Worm (Caenorhabditis elegans) whole organism, midembryonic: ENCODE measurements around the gene R05D3.8.
"Not testable (repeated sequence)": the region's sequence is repeated elsewhere in the genome, so short reads cannot be mapped to it uniquely, and the experiment has no call there.

ENCODE experiments used
- T22C8.4 ChIP-seq: fragments of 200-800 bp; sonication (Bioruptor generic); IDR thresholded peaks from 2 replicates; pipeline ENCODE4 v1.3.6; 2022; ENCODE audit warnings: missing genetic modification characterization, missing compliant biosample characterization
- cog-1 ChIP-seq: sonication (generic microtip); optimal IDR thresholded peaks from 2 replicates; lab custom pipeline; 2016; ENCODE audit warnings: missing genetic modification characterization, missing compliant biosample characterization
- flt-1 ChIP-seq: fragments of 200-800 bp; sonication (Bioruptor generic); IDR thresholded peaks from 2 replicates; pipeline ENCODE4 v1.3.6; 2022; ENCODE audit warnings: missing genetic modification characterization, missing compliant biosample characterization
- klf-2 ChIP-seq: fragments of 200-800 bp; sonication (Bioruptor generic); conservative IDR thresholded peaks from 2 replicates; pipeline ENCODE4 v1.3.6; 2022; ENCODE audit warnings: missing genetic modification reagents, missing genetic modification characterization, missing compliant biosample characterization
- med-1 ChIP-seq: sonication (generic microtip); optimal IDR thresholded peaks from 2 replicates; lab custom pipeline; 2017; ENCODE audit warnings: missing genetic modification characterization, mild to moderate bottlenecking, missing compliant biosample characterization, antibody characterized with exemption, missing genetic modification reagents; ENCODE audit not compliant: insufficient read depth
- ref-1 ChIP-seq: fragments of 200-800 bp; sonication (Bioruptor generic); conservative IDR thresholded peaks from 2 replicates; pipeline ENCODE4 v1.3.6; 2022; ENCODE audit warnings: missing genetic modification reagents, missing genetic modification characterization, missing compliant biosample characterization
- tab-1 ChIP-seq: fragments of 200-800 bp; sonication (Bioruptor generic); IDR thresholded peaks from 2 replicates; pipeline ENCODE4 v1.3.6; 2022; ENCODE audit warnings: missing genetic modification characterization, missing compliant biosample characterization
- ztf-23 ChIP-seq: fragments of 200-800 bp; sonication (Bioruptor generic); IDR thresholded peaks from 2 replicates; pipeline ENCODE4 v1.3.6; 2022; ENCODE audit warnings: missing genetic modification reagents, missing genetic modification characterization, missing compliant biosample characterization
- ztf-29 ChIP-seq: fragments of 200-800 bp; sonication (Bioruptor generic); IDR thresholded peaks from 2 replicates; pipeline ENCODE4 v1.3.6; 2022; ENCODE audit warnings: missing genetic modification reagents, missing genetic modification characterization, missing compliant biosample characterization

Gene R05D3.8

DNA sequence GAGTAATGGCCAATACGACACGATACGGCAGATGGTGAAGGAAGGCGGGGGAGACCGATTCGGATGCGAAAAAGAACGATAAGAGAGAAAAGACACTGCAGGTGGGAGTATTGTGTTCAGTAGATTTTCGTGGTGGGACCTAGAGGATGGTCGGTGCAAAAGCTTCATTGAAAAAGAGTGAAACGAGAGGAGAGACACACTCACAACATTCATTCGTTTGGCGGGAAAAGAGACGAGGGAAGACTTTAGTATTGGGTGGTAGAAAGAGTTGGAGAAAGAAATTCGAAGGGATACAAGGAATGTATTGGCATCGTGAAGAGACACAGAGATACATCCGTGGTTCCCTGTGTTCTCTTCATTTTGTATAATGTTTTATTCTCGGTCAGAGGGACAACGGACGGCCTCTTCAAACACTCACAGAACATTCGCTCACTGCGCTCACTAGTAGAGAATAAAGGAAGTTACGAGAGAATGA, 1.7 kb downstream of the R05D3.8 start:
- TF ChIP-seq ztf-29 (GFP tag; lab: Robert Waterston, UW) (peak; percentile 27; the same call in 1 of the 2 replicates), flt-1 (GFP tag; lab: Robert Waterston, UW) (peak; percentile 68), cog-1 (peak; percentile 67), ztf-23 (no peak)

- TF ChIP-seq klf-2 (no peak), tab-1 (GFP tag; lab: Robert Waterston, UW) (no peak), ref-1 (no peak), ztf-23 (no peak), flt-1 (GFP tag; lab: Robert Waterston, UW) (no peak), med-1 (GFP tag; lab: Kevin White, UChicago) (no peak), T22C8.4 (GFP tag; lab: Robert Waterston, UW) (no peak), cog-1 (no peak), ztf-29 (GFP tag; lab: Robert Waterston, UW) (no peak)
These were observed 2.7 kb downstream of the R05D3.8 start for ce11 chrIII:8355462-8355815.

ce11 chrIII:8354644-8355461, 3.3 kb downstream of the R05D3.8 start, which contains the start of gene unc-116:
TSS of gene unc-116 (minus strand) at chrIII:8355174.
- TF ChIP-seq med-1 (GFP tag; lab: Kevin White, UChicago): no peak
- no peak for TF ChIP-seq cog-1
- TF ChIP-seq ztf-23: no peak
- TF ChIP-seq T22C8.4 (GFP tag; lab: Robert Waterston, UW): no peak
- no peak for TF ChIP-seq flt-1 (GFP tag; lab: Robert Waterston, UW)
- TF ChIP-seq ztf-29 (GFP tag; lab: Robert Waterston, UW): no peak
- no peak for TF ChIP-seq tab-1 (GFP tag; lab: Robert Waterston, UW)
- TF ChIP-seq ref-1: no peak
- no peak for TF ChIP-seq klf-2

DNA sequence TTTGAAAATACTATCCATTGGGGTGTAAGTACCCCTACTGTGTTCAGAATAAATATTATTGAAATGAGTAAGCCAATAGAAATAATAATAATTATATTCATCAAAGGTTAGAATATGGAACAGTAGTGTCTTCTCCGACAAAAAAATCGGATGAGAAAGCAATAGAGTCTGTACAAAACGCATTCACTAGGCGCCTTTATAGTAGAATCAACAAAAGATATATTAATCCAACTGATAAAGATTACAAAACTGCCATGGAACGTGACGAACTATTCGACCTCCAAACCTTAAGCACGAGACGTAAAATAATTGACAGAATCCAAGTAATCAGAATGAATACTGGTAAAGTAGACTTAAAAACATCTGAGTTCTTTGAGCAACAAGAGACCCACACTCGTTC, 10.3 kb downstream of the R05D3.8 start, which contains the start of gene clc-29:
TSS of gene clc-29 (minus strand) at position 101 of the 400 bp plus-strand sequence.
- TF ChIP-seq med-1 (GFP tag; lab: Kevin White, UChicago); ref-1; cog-1: not testable (repeated sequence)

DNA sequence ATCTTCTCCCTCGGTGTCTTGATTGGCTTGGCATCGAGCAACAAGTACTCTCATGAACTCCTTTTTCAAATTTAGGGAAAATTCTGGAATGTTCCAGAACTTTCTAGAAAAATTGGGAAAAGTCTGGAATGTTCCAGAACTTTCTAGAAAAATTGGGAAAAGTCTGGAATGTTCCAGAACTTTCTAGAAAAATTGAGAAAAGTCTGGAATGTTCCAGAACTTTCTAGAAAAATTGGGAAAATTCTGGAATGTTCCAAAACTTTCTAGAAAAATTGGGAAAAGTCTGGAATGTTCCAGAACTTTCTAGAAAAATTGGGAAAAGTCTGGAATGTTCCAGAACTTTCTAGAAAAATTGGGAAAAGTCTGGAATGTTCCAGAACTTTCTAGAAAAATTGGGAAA, 13.8 kb downstream of the R05D3.8 start, which contains the start of gene ZC262.7:
TSS of gene ZC262.7 (minus strand) at position 54 of the 400 bp plus-strand sequence.
- not testable (repeated sequence) for TF ChIP-seq ztf-29 (GFP tag; lab: Robert Waterston, UW); ref-1; T22C8.4 (GFP tag; lab: Robert Waterston, UW)

DNA sequence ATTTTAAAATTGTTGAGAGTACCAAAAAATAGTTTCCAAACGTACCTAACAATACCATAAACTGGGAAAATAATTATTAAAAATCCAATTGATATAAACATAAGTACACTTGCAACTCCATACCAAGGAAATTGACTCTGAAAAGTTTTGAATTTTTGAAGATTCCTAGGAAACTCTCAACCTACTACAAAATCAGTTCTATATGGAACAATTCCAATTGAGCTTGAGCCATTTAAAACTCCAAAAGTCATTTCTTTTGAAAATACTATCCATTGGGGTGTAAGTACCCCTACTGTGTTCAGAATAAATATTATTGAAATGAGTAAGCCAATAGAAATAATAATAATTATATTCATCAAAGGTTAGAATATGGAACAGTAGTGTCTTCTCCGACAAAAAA, 18.8 kb downstream of the R05D3.8 start, which contains the start of gene clc-28:
TSS of gene clc-28 (minus strand) at position 101 of the 400 bp plus-strand sequence.
- TF ChIP-seq cog-1; ztf-29 (GFP tag; lab: Robert Waterston, UW); T22C8.4 (GFP tag; lab: Robert Waterston, UW): not testable (repeated sequence)

DNA sequence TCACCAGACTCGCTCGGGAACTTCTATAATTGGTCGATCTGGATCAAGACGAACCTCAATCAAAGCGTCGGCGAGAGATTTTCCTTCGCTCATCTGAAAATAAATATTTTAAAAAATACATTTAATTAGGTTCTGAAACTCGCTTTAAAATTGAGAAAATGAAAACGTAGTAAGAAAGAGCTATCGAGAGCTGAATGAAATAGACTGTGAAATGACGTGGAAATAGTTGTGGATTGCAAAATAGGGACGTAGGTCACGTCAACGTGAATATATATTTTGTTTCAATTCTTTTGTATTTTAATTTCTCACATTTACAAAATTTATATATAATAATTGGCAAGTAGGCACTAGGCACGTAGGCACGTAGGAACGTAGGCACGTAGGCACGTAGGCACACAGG, 23.7 kb downstream of the R05D3.8 start, which contains the start of gene ZC262.4:
TSS of gene ZC262.4 (minus strand) at position 101 of the 400 bp plus-strand sequence.
- TF ChIP-seq klf-2 (no peak), flt-1 (GFP tag; lab: Robert Waterston, UW) (no peak), ref-1 (no peak)

DNA sequence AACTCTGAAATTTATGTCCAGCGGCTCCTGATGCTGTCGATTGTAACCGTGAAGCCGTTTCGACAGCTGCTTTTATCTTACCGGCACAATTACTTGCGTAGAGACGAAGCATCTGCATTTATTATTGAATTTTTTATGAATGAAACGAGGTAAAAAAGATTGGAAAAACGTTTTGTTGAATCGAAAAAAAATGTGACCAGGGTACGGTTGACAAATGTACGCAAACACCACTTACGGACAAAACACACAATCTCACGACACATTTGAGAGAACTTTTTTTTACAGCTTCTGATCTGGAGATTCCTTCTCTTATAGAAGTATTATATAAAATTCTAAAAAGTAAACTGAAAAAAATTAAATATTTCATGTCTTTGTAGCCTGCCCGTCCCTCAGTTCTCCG, 26.3 kb downstream of the R05D3.8 start, which contains the start of the genes mrps-18A and ZC262.2:
TSS of gene mrps-18A (minus strand) at position 141 of the 400 bp plus-strand sequence.
TSS of gene ZC262.2 (plus strand) at position 284 of the 400 bp plus-strand sequence.
- no peak for TF ChIP-seq cog-1
- no peak for TF ChIP-seq ztf-23
- no peak for TF ChIP-seq klf-2
- TF ChIP-seq ref-1: no peak
- TF ChIP-seq ztf-29 (GFP tag; lab: Robert Waterston, UW): no peak
- no peak for TF ChIP-seq T22C8.4 (GFP tag; lab: Robert Waterston, UW)
- no peak for TF ChIP-seq tab-1 (GFP tag; lab: Robert Waterston, UW)
- no peak for TF ChIP-seq flt-1 (GFP tag; lab: Robert Waterston, UW)
- TF ChIP-seq med-1 (GFP tag; lab: Kevin White, UChicago): no peak

- no peak for TF ChIP-seq tab-1 (GFP tag; lab: Robert Waterston, UW)
- no peak for TF ChIP-seq cog-1
- TF ChIP-seq ref-1: no peak
- TF ChIP-seq T22C8.4 (GFP tag; lab: Robert Waterston, UW): no peak
- no peak for TF ChIP-seq ztf-29 (GFP tag; lab: Robert Waterston, UW)
- TF ChIP-seq flt-1 (GFP tag; lab: Robert Waterston, UW): no peak
- no peak for TF ChIP-seq klf-2
These were observed 26.9 kb downstream of the R05D3.8 start, which contains the start of gene iglr-2 for ce11 chrIII:8331211-8331610. TSS of gene iglr-2 (minus strand) at chrIII:8331311.

DNA sequence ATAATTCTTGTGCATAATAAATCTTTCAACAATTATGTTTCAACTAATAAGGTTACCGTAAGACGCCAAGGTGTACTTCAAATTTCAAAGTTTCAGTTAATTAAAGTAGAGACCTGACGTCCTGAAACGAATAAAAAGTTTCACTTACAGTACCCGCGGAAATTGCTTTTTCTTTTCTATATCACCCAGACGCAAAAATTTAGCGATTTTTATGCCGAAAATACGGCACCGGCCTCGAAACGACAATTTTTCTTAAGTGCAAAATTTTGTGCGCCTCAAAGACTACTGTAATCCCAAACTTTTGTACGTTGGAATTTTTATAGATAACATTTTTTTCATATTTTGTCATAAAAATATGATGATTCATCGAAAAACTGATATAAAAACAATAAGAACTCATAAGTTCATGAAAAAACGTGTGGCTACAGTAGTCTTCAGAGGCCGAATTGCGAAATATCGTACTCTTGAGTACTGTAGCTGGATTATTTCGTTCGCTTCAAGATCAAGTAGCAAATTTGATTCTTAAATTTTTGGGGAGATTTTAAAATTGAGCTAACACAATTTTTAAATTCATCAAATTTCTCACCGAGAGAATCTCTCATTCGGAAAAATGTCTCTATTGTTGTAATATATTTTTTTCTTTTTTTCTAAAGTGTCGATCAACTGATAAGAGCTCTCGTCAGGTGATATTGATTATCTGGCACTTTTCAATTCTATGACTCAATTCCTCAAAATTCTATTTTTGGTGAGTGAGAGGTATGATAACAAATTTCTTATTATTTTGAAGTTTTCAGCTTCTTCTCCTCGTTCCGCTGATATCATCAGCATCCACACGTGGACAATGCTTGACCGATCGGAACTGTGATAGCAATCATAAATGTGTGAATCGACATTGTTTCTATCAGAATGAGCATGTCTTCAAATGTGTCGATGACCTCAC, 32.3 kb downstream of the R05D3.8 start, which contains the start of gene ZC262.13:
TSS of gene ZC262.13 (plus strand) at position 641 of the 940 bp plus-strand sequence.
- no peak for TF ChIP-seq ref-1
